Fruit fly (Drosophila melanogaster): ENCODE results near the gene CG11294.
A peak's percentile ranks its signal among the peaks of the same experiment; 100 is the strongest.

Gene CG11294

DNA sequence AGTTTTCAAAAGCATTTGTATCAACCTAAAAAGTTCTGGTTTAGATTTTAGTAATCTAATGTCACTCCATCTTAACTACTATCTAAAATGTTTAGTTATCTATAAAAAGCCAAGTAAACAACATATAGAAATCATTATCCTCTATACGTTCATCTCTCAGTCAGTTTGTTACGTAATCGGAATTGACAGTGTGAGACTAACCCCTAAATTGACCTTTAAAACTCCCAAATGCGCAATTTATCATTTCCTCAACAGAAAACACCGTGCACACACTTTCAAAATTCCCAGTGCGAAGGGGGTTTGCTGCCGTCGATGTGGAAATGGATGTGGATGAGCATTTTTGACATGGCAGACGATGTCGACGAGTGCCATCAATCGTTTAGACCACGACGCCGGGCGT lies 31.8 kb upstream of the CG11294 start:
- no peak for TF ChIP-seq CG7045 (GFP tag; optimal IDR thresholded peaks at IDR 0.05)
- TF ChIP-seq Clk (GFP tag; optimal IDR thresholded peaks at IDR 0.05), result no peak
- TF ChIP-seq CG7101 (tag; optimal IDR thresholded peaks at IDR 0.05), result no peak
- no peak for TF ChIP-seq CG5204 (GFP tag; optimal IDR thresholded peaks at IDR 0.05)
- TF ChIP-seq CG33017 (tag; optimal IDR thresholded peaks at IDR 0.05), result no peak
- TF ChIP-seq bab1 (GFP tag; optimal IDR thresholded peaks at IDR 0.05), result no peak
- no peak for TF ChIP-seq Crg-1 (GFP tag; optimal IDR thresholded peaks at IDR 0.05)
- TF ChIP-seq CG12768 (GFP tag; optimal IDR thresholded peaks at IDR 0.05), result no peak
- no peak for TF ChIP-seq CG1620 (GFP tag; optimal IDR thresholded peaks at IDR 0.05)
- no peak for TF ChIP-seq CG14711 (tag; optimal IDR thresholded peaks at IDR 0.05)
- TF ChIP-seq CG11617 (GFP tag; optimal IDR thresholded peaks at IDR 0.05), result no peak
- TF ChIP-seq tj (GFP tag; optimal IDR thresholded peaks at IDR 0.05), result no peak
- TF ChIP-seq kay (GFP tag; ENCODE audit: borderline replicate concordance), result no peak
- no peak for TF ChIP-seq ovo (GFP tag; optimal IDR thresholded peaks at IDR 0.05)
- TF ChIP-seq toe (GFP tag; optimal IDR thresholded peaks at IDR 0.05), result no peak
- TF ChIP-seq cic (GFP tag; optimal IDR thresholded peaks at IDR 0.05), result no peak
- TF ChIP-seq Mnt (GFP tag; optimal IDR thresholded peaks at IDR 0.05), result no peak
- no peak for TF ChIP-seq Hr96 (GFP tag; optimal IDR thresholded peaks at IDR 0.05)

DNA sequence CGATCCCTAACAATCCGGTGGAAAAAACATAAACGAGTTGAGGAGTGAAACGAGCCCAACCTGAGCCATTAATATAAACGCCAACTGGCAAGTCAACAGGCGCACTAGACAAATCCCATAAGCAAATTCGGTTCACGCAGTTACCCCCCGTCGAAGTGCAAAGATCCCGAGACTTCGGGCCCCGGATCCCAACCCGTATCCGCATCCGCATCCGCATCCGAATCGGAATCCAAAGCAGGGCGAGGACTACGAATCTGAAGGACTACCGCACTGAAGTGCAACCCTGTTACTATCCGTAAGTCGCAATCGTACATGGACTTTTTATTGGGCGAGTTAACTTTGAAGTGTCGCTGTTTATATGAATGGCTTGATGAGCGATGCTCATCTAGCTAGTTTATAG lies 31.4 kb upstream of the CG11294 start:
- TF ChIP-seq CG14711 (tag; optimal IDR thresholded peaks at IDR 0.05) (no peak), pad (GFP tag; optimal IDR thresholded peaks at IDR 0.05) (no peak), bab1 (GFP tag; optimal IDR thresholded peaks at IDR 0.05) (no peak), Clk (GFP tag; optimal IDR thresholded peaks at IDR 0.05) (no peak), CG11617 (GFP tag; optimal IDR thresholded peaks at IDR 0.05) (no peak), ovo (GFP tag; optimal IDR thresholded peaks at IDR 0.05) (no peak)

- no peak for TF ChIP-seq CG7045 (GFP tag; optimal IDR thresholded peaks at IDR 0.05)
- TF ChIP-seq kay (GFP tag; ENCODE audit: borderline replicate concordance), result no peak
- TF ChIP-seq pad (GFP tag; optimal IDR thresholded peaks at IDR 0.05), result no peak
- TF ChIP-seq CG12768 (GFP tag; optimal IDR thresholded peaks at IDR 0.05), result no peak
- TF ChIP-seq CG5204 (GFP tag; optimal IDR thresholded peaks at IDR 0.05), result no peak
- no peak for TF ChIP-seq Hr96 (GFP tag; optimal IDR thresholded peaks at IDR 0.05)
- TF ChIP-seq tj (GFP tag; optimal IDR thresholded peaks at IDR 0.05), result no peak
- no peak for TF ChIP-seq toe (GFP tag; optimal IDR thresholded peaks at IDR 0.05)
- TF ChIP-seq bab1 (GFP tag; optimal IDR thresholded peaks at IDR 0.05), result no peak
- no peak for TF ChIP-seq CG1620 (GFP tag; optimal IDR thresholded peaks at IDR 0.05)
- no peak for TF ChIP-seq CG11617 (GFP tag; optimal IDR thresholded peaks at IDR 0.05)
- no peak for TF ChIP-seq Mnt (GFP tag; optimal IDR thresholded peaks at IDR 0.05)
- TF ChIP-seq cic (GFP tag; optimal IDR thresholded peaks at IDR 0.05), result no peak
- TF ChIP-seq ovo (GFP tag; optimal IDR thresholded peaks at IDR 0.05), result no peak
- no peak for TF ChIP-seq CG33017 (tag; optimal IDR thresholded peaks at IDR 0.05)
- no peak for TF ChIP-seq CG14711 (tag; optimal IDR thresholded peaks at IDR 0.05)
- TF ChIP-seq cnc (optimal IDR thresholded peaks at IDR 0.05), result no peak
- TF ChIP-seq Clk (GFP tag; optimal IDR thresholded peaks at IDR 0.05), result no peak
Observed at dm6 chrX:8723393-8723987, 30.1 kb upstream of the CG11294 start.

DNA sequence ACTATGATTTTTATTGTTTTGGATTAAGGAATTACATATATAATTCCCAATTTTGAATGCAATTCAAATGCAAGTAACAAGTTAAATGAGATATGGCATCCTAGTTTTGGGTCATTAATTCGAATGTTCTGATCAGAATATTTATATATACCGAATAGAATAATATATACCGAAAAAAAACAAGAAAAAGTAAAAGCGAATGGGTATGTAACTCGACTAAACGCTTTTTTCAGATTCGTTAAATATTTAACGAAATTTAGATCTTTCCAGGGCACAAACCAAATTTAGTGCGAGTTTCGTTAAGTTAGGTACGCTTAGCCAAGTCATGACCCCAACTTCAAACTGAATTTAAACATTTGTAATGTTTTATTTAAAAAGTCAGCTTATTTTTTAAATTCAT lies 28.1 kb upstream of the CG11294 start:
- TF ChIP-seq CG5204 (GFP tag; optimal IDR thresholded peaks at IDR 0.05) (no peak), Hr96 (GFP tag; optimal IDR thresholded peaks at IDR 0.05) (no peak), CG12768 (GFP tag; optimal IDR thresholded peaks at IDR 0.05) (no peak), CG33017 (tag; optimal IDR thresholded peaks at IDR 0.05) (no peak), tj (GFP tag; optimal IDR thresholded peaks at IDR 0.05) (no peak), bab1 (GFP tag; optimal IDR thresholded peaks at IDR 0.05) (no peak), CG1620 (GFP tag; optimal IDR thresholded peaks at IDR 0.05) (no peak), CG7101 (tag; optimal IDR thresholded peaks at IDR 0.05) (no peak), toe (GFP tag; optimal IDR thresholded peaks at IDR 0.05) (no peak)

dm6 chrX:8720213-8720612 lies 26.8 kb upstream of the CG11294 start, which contains the start of gene CG1789:
TSS of gene CG1789 (plus strand) at chrX:8720520.
- TF ChIP-seq cic (GFP tag; optimal IDR thresholded peaks at IDR 0.05) (no peak), pad (GFP tag; optimal IDR thresholded peaks at IDR 0.05) (no peak), ovo (GFP tag; optimal IDR thresholded peaks at IDR 0.05) (no peak), CG11617 (GFP tag; optimal IDR thresholded peaks at IDR 0.05) (peak; percentile 28), CG14711 (tag; optimal IDR thresholded peaks at IDR 0.05) (peak; percentile 5), tj (GFP tag; optimal IDR thresholded peaks at IDR 0.05) (peak; percentile 72), CG7101 (tag; optimal IDR thresholded peaks at IDR 0.05) (no peak), CG33017 (tag; optimal IDR thresholded peaks at IDR 0.05) (no peak), CG12768 (GFP tag; optimal IDR thresholded peaks at IDR 0.05) (no peak), toe (GFP tag; optimal IDR thresholded peaks at IDR 0.05) (peak; percentile 21), kay (GFP tag; ENCODE audit: borderline replicate concordance) (no peak), Mnt (GFP tag; optimal IDR thresholded peaks at IDR 0.05) (peak; percentile 97), bab1 (GFP tag; optimal IDR thresholded peaks at IDR 0.05) (peak; percentile 16), CG1620 (GFP tag; optimal IDR thresholded peaks at IDR 0.05) (peak; percentile 7), Clk (GFP tag; optimal IDR thresholded peaks at IDR 0.05) (no peak), cnc (optimal IDR thresholded peaks at IDR 0.05) (no peak), CG7045 (GFP tag; optimal IDR thresholded peaks at IDR 0.05) (no peak), Crg-1 (GFP tag; optimal IDR thresholded peaks at IDR 0.05) (peak; percentile 21), Hr96 (GFP tag; optimal IDR thresholded peaks at IDR 0.05) (no peak), CG5204 (GFP tag; optimal IDR thresholded peaks at IDR 0.05) (peak; percentile 8)

Measured in whole organism, adult.